Worm (Caenorhabditis elegans) whole organism, mixed stage, embryonic: ENCODE measurements around the gene F54D5.15.
A peak's percentile ranks its signal among the peaks of the same experiment; 100 is the strongest.

Source experiments
- M03D4.4 ChIP-seq: sonication (generic microtip); optimal IDR thresholded peaks from 2 replicates; lab custom pipeline; 2017; ENCODE audit warnings: mild to moderate bottlenecking, missing genetic modification characterization, missing compliant biosample characterization
- bed-3 ChIP-seq: fragments of 200-800 bp; sonication (Bioruptor generic); optimal IDR thresholded peaks from 3 replicates; lab custom pipeline; 2018; ENCODE audit warnings: mild to moderate bottlenecking, missing genetic modification characterization, moderate library complexity, missing compliant biosample characterization
- blmp-1 ChIP-seq: fragments of 150-350 bp; optimal IDR thresholded peaks from 2 replicates; lab custom pipeline; 2014; ENCODE audit warnings: missing biosample characterization, missing genetic modification characterization
- ceh-39 ChIP-seq: fragments of 150-350 bp; optimal IDR thresholded peaks from 2 replicates; lab custom pipeline; 2014; ENCODE audit warnings: missing biosample characterization, missing genetic modification characterization
- ceh-43 ChIP-seq: fragments of 200-800 bp; sonication (Bioruptor generic); optimal IDR thresholded peaks from 2 replicates; lab custom pipeline; 2018; ENCODE audit warnings: mild to moderate bottlenecking, missing genetic modification characterization, moderate library complexity, missing compliant biosample characterization
- ceh-83 ChIP-seq: fragments of 200-800 bp; sonication (Bioruptor generic); optimal IDR thresholded peaks from 2 replicates; lab custom pipeline; 2018; ENCODE audit warnings: mild to moderate bottlenecking, missing genetic modification characterization, missing compliant biosample characterization
- ces-1 ChIP-seq: fragments of 150-350 bp; optimal IDR thresholded peaks from 2 replicates; lab custom pipeline; 2014; ENCODE audit warnings: missing biosample characterization, missing genetic modification reagents, missing genetic modification characterization
- cnd-1 ChIP-seq: fragments of 200-800 bp; sonication (Bioruptor generic); optimal IDR thresholded peaks from 2 replicates; lab custom pipeline; 2018; ENCODE audit warnings: mild to moderate bottlenecking, missing genetic modification characterization, missing compliant biosample characterization
- drap-1 ChIP-seq: fragments of 200-800 bp; sonication (Bioruptor generic); optimal IDR thresholded peaks from 3 replicates; lab custom pipeline; 2018; ENCODE audit warnings: mild to moderate bottlenecking, missing genetic modification characterization, missing compliant biosample characterization
- elt-1 ChIP-seq: sonication (generic microtip); optimal IDR thresholded peaks from 2 replicates; lab custom pipeline; 2017; ENCODE audit warnings: missing genetic modification characterization, mild to moderate bottlenecking, missing compliant biosample characterization, antibody characterized with exemption, moderate library complexity, borderline replicate concordance; ENCODE audit not compliant: insufficient read depth
- elt-3 ChIP-seq: fragments of 150-350 bp; optimal IDR thresholded peaks from 2 replicates; lab custom pipeline; 2014; ENCODE audit warnings: missing biosample characterization, missing genetic modification characterization
- flh-1 ChIP-seq: fragments of 200-800 bp; sonication (Bioruptor generic); optimal IDR thresholded peaks from 2 replicates; lab custom pipeline; 2018; ENCODE audit warnings: mild to moderate bottlenecking, missing genetic modification characterization, moderate library complexity, missing compliant biosample characterization
- ham-2 ChIP-seq: fragments of 200-800 bp; sonication (Bioruptor generic); optimal IDR thresholded peaks from 2 replicates; lab custom pipeline; 2018; ENCODE audit warnings: mild to moderate bottlenecking, missing genetic modification characterization, missing compliant biosample characterization
- hlh-1 ChIP-seq: fragments of 150-350 bp; optimal IDR thresholded peaks from 2 replicates; lab custom pipeline; 2014; ENCODE audit warnings: missing biosample characterization, missing genetic modification reagents, missing genetic modification characterization
- lin-13 ChIP-seq: fragments of 150-350 bp; optimal IDR thresholded peaks from 2 replicates; lab custom pipeline; 2014; ENCODE audit warnings: missing biosample characterization, missing genetic modification characterization
- lin-32 ChIP-seq: fragments of 200-800 bp; sonication (Bioruptor generic); optimal IDR thresholded peaks from 2 replicates; lab custom pipeline; 2018; ENCODE audit warnings: mild to moderate bottlenecking, missing genetic modification characterization, missing compliant biosample characterization
- lsy-2 ChIP-seq: fragments of 150-350 bp; optimal IDR thresholded peaks from 2 replicates; lab custom pipeline; 2014; ENCODE audit warnings: missing biosample characterization, missing genetic modification characterization
- mab-5 ChIP-seq: fragments of 150-350 bp; optimal IDR thresholded peaks from 2 replicates; lab custom pipeline; 2014; ENCODE audit warnings: missing biosample characterization, missing genetic modification characterization
- mep-1 ChIP-seq: fragments of 150-350 bp; optimal IDR thresholded peaks from 2 replicates; lab custom pipeline; 2017; ENCODE audit warnings: missing biosample characterization, missing genetic modification reagents, missing genetic modification characterization, inconsistent platforms
- mls-2 ChIP-seq: sonication (generic microtip); optimal IDR thresholded peaks from 2 replicates; lab custom pipeline; 2016; ENCODE audit warnings: mild to moderate bottlenecking, missing genetic modification characterization, moderate library complexity, missing compliant biosample characterization
- nhr-12 ChIP-seq: fragments of 150-350 bp; optimal IDR thresholded peaks from 2 replicates; lab custom pipeline; 2014; ENCODE audit warnings: missing biosample characterization, missing genetic modification characterization
- nhr-2 ChIP-seq: fragments of 150-350 bp; optimal IDR thresholded peaks from 2 replicates; lab custom pipeline; 2014; ENCODE audit warnings: missing biosample characterization, missing genetic modification characterization
- nhr-237 ChIP-seq: fragments of 150-350 bp; optimal IDR thresholded peaks from 2 replicates; lab custom pipeline; 2014; ENCODE audit warnings: missing biosample characterization, missing genetic modification characterization
- nhr-28 ChIP-seq: fragments of 150-350 bp; optimal IDR thresholded peaks from 2 replicates; lab custom pipeline; 2014; ENCODE audit warnings: missing biosample characterization, missing genetic modification characterization
- nhr-76 ChIP-seq: sonication (generic microtip); optimal IDR thresholded peaks from 2 replicates; lab custom pipeline; 2017; ENCODE audit warnings: missing biosample characterization, missing genetic modification characterization
- pha-4 ChIP-seq: fragments of 150-350 bp; optimal IDR thresholded peaks from 2 replicates; lab custom pipeline; 2018; ENCODE audit warnings: missing biosample characterization, missing genetic modification reagents, missing genetic modification characterization
- sem-2 ChIP-seq: fragments of 200-800 bp; sonication (Bioruptor generic); optimal IDR thresholded peaks from 2 replicates; lab custom pipeline; 2018; ENCODE audit warnings: mild to moderate bottlenecking, missing genetic modification characterization, missing compliant biosample characterization
- snpc-4 ChIP-seq: fragments of 150-350 bp; optimal IDR thresholded peaks from 2 replicates; lab custom pipeline; 2014; ENCODE audit warnings: missing biosample characterization, missing genetic modification characterization
- sptf-1 ChIP-seq: sonication (generic microtip); optimal IDR thresholded peaks from 2 replicates; lab custom pipeline; 2017; ENCODE audit warnings: mild to moderate bottlenecking, missing genetic modification characterization, moderate library complexity, missing compliant biosample characterization
- tbx-8 ChIP-seq: fragments of 200-800 bp; sonication (Bioruptor generic); optimal IDR thresholded peaks from 2 replicates; lab custom pipeline; 2018; ENCODE audit warnings: mild to moderate bottlenecking, missing genetic modification characterization, moderate library complexity, missing compliant biosample characterization
- unc-120 ChIP-seq: sonication (generic microtip); optimal IDR thresholded peaks from 2 replicates; lab custom pipeline; 2017; ENCODE audit warnings: missing genetic modification characterization, missing compliant biosample characterization; ENCODE audit not compliant: poor library complexity, severe bottlenecking
- unc-39 ChIP-seq: fragments of 150-350 bp; optimal IDR thresholded peaks from 2 replicates; lab custom pipeline; 2014; ENCODE audit warnings: missing biosample characterization, missing genetic modification characterization
- unc-62 ChIP-seq: fragments of 150-350 bp; optimal IDR thresholded peaks from 2 replicates; lab custom pipeline; 2014; ENCODE audit warnings: missing biosample characterization, missing genetic modification reagents, missing genetic modification characterization
- zip-8 ChIP-seq: fragments of 150-350 bp; optimal IDR thresholded peaks from 2 replicates; lab custom pipeline; 2014; ENCODE audit warnings: missing biosample characterization, missing genetic modification characterization
- ztf-11 ChIP-seq: fragments of 150-350 bp; optimal IDR thresholded peaks from 2 replicates; lab custom pipeline; 2014; ENCODE audit warnings: missing biosample characterization, missing genetic modification characterization

Gene F54D5.15

ce11 chrII:11542385-11542784, 21.6 kb downstream of the F54D5.15 start, which contains the start of gene gtf-2E2:
gtf-2E2 (minus strand) TSS chrII:11542495.
- TF ChIP-seq lsy-2: peak; percentile 8
- no peak for TF ChIP-seq unc-39
- no peak for TF ChIP-seq ceh-43
- no peak for TF ChIP-seq unc-62
- TF ChIP-seq sptf-1 (tag; lab: Kevin White, UChicago): peak; percentile 58
- no peak for TF ChIP-seq ceh-39 (tag; lab: Kevin White, UChicago)
- TF ChIP-seq lin-13 (tag; lab: Kevin White, UChicago): no peak
- TF ChIP-seq ces-1 (GFP tag; lab: Kevin White, UChicago): peak; percentile 59
- TF ChIP-seq cnd-1 (tag; lab: Kevin White, UChicago): no peak
- TF ChIP-seq nhr-12 (tag; lab: Kevin White, UChicago): no peak
- no peak for TF ChIP-seq elt-1
- TF ChIP-seq nhr-28: no peak
- TF ChIP-seq tbx-8: no peak
- no peak for TF ChIP-seq nhr-237 (tag; lab: Kevin White, UChicago)

ce11 chrII:11538741-11539140, 25.3 kb downstream of the F54D5.15 start, which contains the start of gene Y62F5A.9:
Y62F5A.9 (minus strand) TSS chrII:11538841.
- TF ChIP-seq nhr-12 (tag; lab: Kevin White, UChicago): no peak
- no peak for TF ChIP-seq ceh-83 (GFP tag; lab: Kevin White, UChicago)
- no peak for TF ChIP-seq nhr-76 (tag; lab: Kevin White, UChicago)
- peak; percentile 4 for TF ChIP-seq lsy-2
- TF ChIP-seq ham-2 (GFP tag; lab: Kevin White, UChicago): no peak
- TF ChIP-seq unc-39: no peak

ce11 chrII:11537606-11538016, 26.4 kb downstream of the F54D5.15 start:
- no peak for TF ChIP-seq lin-13 (tag; lab: Kevin White, UChicago)
- no peak for TF ChIP-seq bed-3 (GFP tag; lab: Kevin White, UChicago)
- no peak for TF ChIP-seq nhr-28
- peak; percentile 35 for TF ChIP-seq tbx-8
- no peak for TF ChIP-seq lin-32
- peak; percentile 27 for TF ChIP-seq mls-2 (tag; lab: Kevin White, UChicago)
- no peak for TF ChIP-seq unc-39
- no peak for TF ChIP-seq mab-5 (tag; lab: Kevin White, UChicago)
- TF ChIP-seq M03D4.4 (tag; lab: Kevin White, UChicago): peak; percentile 34
- no peak for TF ChIP-seq unc-62
- TF ChIP-seq ztf-11 (tag; lab: Kevin White, UChicago): no peak
- TF ChIP-seq drap-1 (GFP tag; lab: Kevin White, UChicago): no peak
- no peak for TF ChIP-seq sptf-1 (tag; lab: Kevin White, UChicago)
- no peak for TF ChIP-seq ham-2 (GFP tag; lab: Kevin White, UChicago)
- TF ChIP-seq nhr-76 (tag; lab: Kevin White, UChicago): no peak
- TF ChIP-seq zip-8 (tag; lab: Kevin White, UChicago): no peak
- TF ChIP-seq sem-2 (GFP tag; lab: Kevin White, UChicago): peak; percentile 60
- no peak for TF ChIP-seq nhr-237 (tag; lab: Kevin White, UChicago)
- TF ChIP-seq ces-1 (GFP tag; lab: Kevin White, UChicago): no peak
- TF ChIP-seq mep-1 (tag; lab: Kevin White, UChicago): no peak
- peak; percentile 86 for TF ChIP-seq ceh-83 (GFP tag; lab: Kevin White, UChicago)

- TF ChIP-seq nhr-28: no peak
- TF ChIP-seq ceh-39 (tag; lab: Kevin White, UChicago): peak; percentile 76
- no peak for TF ChIP-seq ceh-83 (GFP tag; lab: Kevin White, UChicago)
- TF ChIP-seq cnd-1 (tag; lab: Kevin White, UChicago): peak; percentile 52
- no peak for TF ChIP-seq ztf-11 (tag; lab: Kevin White, UChicago)
- TF ChIP-seq unc-120 (tag; lab: Kevin White, UChicago): peak; percentile 6
- no peak for TF ChIP-seq snpc-4 (tag; lab: Kevin White, UChicago)
- TF ChIP-seq unc-39: no peak
- TF ChIP-seq M03D4.4 (tag; lab: Kevin White, UChicago): no peak
- no peak for TF ChIP-seq nhr-12 (tag; lab: Kevin White, UChicago)
- no peak for TF ChIP-seq blmp-1 (tag; lab: Kevin White, UChicago)
- TF ChIP-seq zip-8 (tag; lab: Kevin White, UChicago): no peak
- TF ChIP-seq mep-1 (tag; lab: Kevin White, UChicago): peak; percentile 62
- TF ChIP-seq elt-3 (tag; lab: Kevin White, UChicago): no peak
- TF ChIP-seq nhr-2 (tag; lab: Kevin White, UChicago): peak; percentile 46
- TF ChIP-seq bed-3 (GFP tag; lab: Kevin White, UChicago): no peak
- TF ChIP-seq mab-5 (tag; lab: Kevin White, UChicago): no peak
- no peak for TF ChIP-seq flh-1 (GFP tag; lab: Kevin White, UChicago)
- no peak for TF ChIP-seq ceh-43
- no peak for TF ChIP-seq nhr-76 (tag; lab: Kevin White, UChicago)
- peak; percentile 67 for TF ChIP-seq unc-62
- no peak for TF ChIP-seq lin-13 (tag; lab: Kevin White, UChicago)
- peak; percentile 60 for TF ChIP-seq hlh-1 (tag; lab: Kevin White, UChicago)
- TF ChIP-seq tbx-8: no peak
- TF ChIP-seq ces-1 (GFP tag; lab: Kevin White, UChicago): no peak
- peak; percentile 89 for TF ChIP-seq sptf-1 (tag; lab: Kevin White, UChicago)
- TF ChIP-seq nhr-237 (tag; lab: Kevin White, UChicago): no peak
- no peak for TF ChIP-seq lin-32
- TF ChIP-seq drap-1 (GFP tag; lab: Kevin White, UChicago): no peak
- TF ChIP-seq pha-4 (tag; lab: Kevin White, UChicago): no peak
- peak; percentile 40 for TF ChIP-seq mls-2 (tag; lab: Kevin White, UChicago)
- no peak for TF ChIP-seq lsy-2
- TF ChIP-seq ham-2 (GFP tag; lab: Kevin White, UChicago): peak; percentile 37
- no peak for TF ChIP-seq elt-1
- TF ChIP-seq sem-2 (GFP tag; lab: Kevin White, UChicago): no peak
Measured at ce11 chrII:11537115-11537514, 26.9 kb downstream of the F54D5.15 start.
